Fruit fly (Drosophila melanogaster): ENCODE data around the gene CG14053.

dm6 chrX:2194208-2195094, 742 bp upstream of the CG14053 start:
- TF ChIP-seq CG8478 (optimal IDR thresholded peaks at IDR 0.05) = no peak
- no peak for TF ChIP-seq CTCF (optimal IDR thresholded peaks at IDR 0.05)

All from S2 (cell line).